Worm (Caenorhabditis elegans) whole organism, late embryonic: ENCODE measurements around the gene M03E7.3.

Experiments
- C08G9.2 ChIP-seq: sonication (generic microtip); optimal IDR thresholded peaks from 2 replicates; lab custom pipeline; 2016; ENCODE audit warnings: mild to moderate bottlenecking, missing genetic modification characterization, moderate library complexity, missing compliant biosample characterization
- C38D4.7 ChIP-seq: fragments of 200-800 bp; sonication (Bioruptor generic); optimal IDR thresholded peaks from 2 replicates; lab custom pipeline; 2018; ENCODE audit warnings: mild to moderate bottlenecking, missing genetic modification characterization, moderate library complexity, missing compliant biosample characterization
- F13H6.1 ChIP-seq: sonication (generic microtip); optimal IDR thresholded peaks from 2 replicates; lab custom pipeline; 2016; ENCODE audit warnings: missing genetic modification characterization, missing compliant biosample characterization
- K02D7.2 ChIP-seq: sonication (generic microtip); optimal IDR thresholded peaks from 2 replicates; lab custom pipeline; 2017; ENCODE audit warnings: mild to moderate bottlenecking, missing genetic modification characterization, missing compliant biosample characterization
- T23F11.4 ChIP-seq: fragments of 200-800 bp; sonication (Bioruptor generic); optimal IDR thresholded peaks from 2 replicates; lab custom pipeline; 2018; ENCODE audit warnings: mild to moderate bottlenecking, missing genetic modification characterization, missing compliant biosample characterization
- ama-1 ChIP-seq: fragments of 150-350 bp; optimal IDR thresholded peaks from 2 replicates; lab custom pipeline; 2014
- ceh-18 ChIP-seq: sonication (generic microtip); optimal IDR thresholded peaks from 2 replicates; lab custom pipeline; 2016; ENCODE audit warnings: missing genetic modification characterization, missing compliant biosample characterization
- ceh-2 ChIP-seq: sonication (generic microtip); optimal IDR thresholded peaks from 2 replicates; lab custom pipeline; 2016; ENCODE audit warnings: missing genotype, missing genetic modification characterization, missing compliant biosample characterization
- ceh-30 ChIP-seq: fragments of 150-350 bp; optimal IDR thresholded peaks from 2 replicates; lab custom pipeline; 2014; ENCODE audit warnings: missing biosample characterization, missing genetic modification characterization
- ceh-31 ChIP-seq: sonication (generic microtip); optimal IDR thresholded peaks from 2 replicates; lab custom pipeline; 2016; ENCODE audit warnings: missing genetic modification characterization, missing compliant biosample characterization
- ceh-34 ChIP-seq: sonication (generic microtip); optimal IDR thresholded peaks from 2 replicates; lab custom pipeline; 2016; ENCODE audit warnings: mild to moderate bottlenecking, missing genetic modification characterization, missing compliant biosample characterization
- ceh-6 ChIP-seq: fragments of 200-800 bp; sonication (Bioruptor generic); optimal IDR thresholded peaks from 2 replicates; lab custom pipeline; 2018; ENCODE audit warnings: mild to moderate bottlenecking, missing genetic modification characterization, missing compliant biosample characterization
- ceh-9 ChIP-seq: sonication (generic microtip); optimal IDR thresholded peaks from 2 replicates; lab custom pipeline; 2016; ENCODE audit warnings: mild to moderate bottlenecking, missing genetic modification characterization, inconsistent platforms, missing compliant biosample characterization
- che-1 ChIP-seq: sonication (generic microtip); optimal IDR thresholded peaks from 2 replicates; lab custom pipeline; 2016; ENCODE audit warnings: mild to moderate bottlenecking, missing genetic modification characterization, missing compliant biosample characterization
- dve-1 ChIP-seq: sonication (generic microtip); optimal IDR thresholded peaks from 2 replicates; lab custom pipeline; 2017; ENCODE audit warnings: antibody characterized with exemption, mild to moderate bottlenecking, missing genetic modification characterization, missing compliant biosample characterization
- elt-2 ChIP-seq: sonication (generic microtip); optimal IDR thresholded peaks from 2 replicates; lab custom pipeline; 2016; ENCODE audit warnings: missing genetic modification reagents, missing genetic modification characterization, missing compliant biosample characterization
- ets-4 ChIP-seq: sonication (generic microtip); optimal IDR thresholded peaks from 2 replicates; lab custom pipeline; 2016; ENCODE audit warnings: missing genetic modification characterization, missing compliant biosample characterization
- eyg-1 ChIP-seq: sonication (generic microtip); optimal IDR thresholded peaks from 2 replicates; lab custom pipeline; 2016; ENCODE audit warnings: missing genotype, missing genetic modification characterization, missing compliant biosample characterization
- fkh-10 ChIP-seq: fragments of 150-350 bp; optimal IDR thresholded peaks from 2 replicates; lab custom pipeline; 2014; ENCODE audit warnings: missing biosample characterization, missing genetic modification reagents, missing genetic modification characterization
- fkh-6 ChIP-seq: sonication (generic microtip); optimal IDR thresholded peaks from 2 replicates; lab custom pipeline; 2016; ENCODE audit warnings: missing genetic modification characterization, missing compliant biosample characterization
- gmeb-2 ChIP-seq: sonication (generic microtip); optimal IDR thresholded peaks from 2 replicates; lab custom pipeline; 2016; ENCODE audit warnings: missing genetic modification characterization, inconsistent platforms, missing compliant biosample characterization
- hlh-13 ChIP-seq: fragments of 200-800 bp; sonication (Bioruptor generic); optimal IDR thresholded peaks from 2 replicates; lab custom pipeline; 2018; ENCODE audit warnings: mild to moderate bottlenecking, missing genetic modification characterization, missing compliant biosample characterization
- hlh-15 ChIP-seq: sonication (generic microtip); optimal IDR thresholded peaks from 2 replicates; lab custom pipeline; 2016; ENCODE audit warnings: missing genetic modification characterization, missing compliant biosample characterization
- hlh-8 ChIP-seq: sonication (generic microtip); optimal IDR thresholded peaks from 2 replicates; lab custom pipeline; 2016; ENCODE audit warnings: missing genotype, missing genetic modification characterization, missing compliant biosample characterization
- lin-11 ChIP-seq: fragments of 200-800 bp; sonication (Bioruptor generic); optimal IDR thresholded peaks from 2 replicates; lab custom pipeline; 2018; ENCODE audit warnings: mild to moderate bottlenecking, missing genetic modification characterization, missing compliant biosample characterization
- madf-2 ChIP-seq: sonication (generic microtip); optimal IDR thresholded peaks from 2 replicates; lab custom pipeline; 2017; ENCODE audit warnings: missing genetic modification characterization, missing compliant biosample characterization
- odd-2 ChIP-seq: sonication (generic microtip); optimal IDR thresholded peaks from 2 replicates; lab custom pipeline; 2017; ENCODE audit warnings: antibody characterized with exemption, mild to moderate bottlenecking, missing genetic modification characterization, missing compliant biosample characterization
- pag-3 ChIP-seq: sonication (generic microtip); optimal IDR thresholded peaks from 2 replicates; lab custom pipeline; 2016; ENCODE audit warnings: missing compliant biosample characterization, missing genetic modification characterization, borderline replicate concordance
- ref-2 ChIP-seq: sonication (generic microtip); optimal IDR thresholded peaks from 2 replicates; lab custom pipeline; 2016; ENCODE audit warnings: missing genetic modification characterization, missing compliant biosample characterization
- syd-9 ChIP-seq: sonication (generic microtip); optimal IDR thresholded peaks from 2 replicates; lab custom pipeline; 2016; ENCODE audit warnings: mild to moderate bottlenecking, missing genetic modification characterization, moderate library complexity, missing compliant biosample characterization
- tbx-7 ChIP-seq: sonication (generic microtip); optimal IDR thresholded peaks from 2 replicates; lab custom pipeline; 2016; ENCODE audit warnings: missing genotype, missing genetic modification characterization, missing compliant biosample characterization
- unc-3 ChIP-seq, 2 experiments: fragments of 200-800 bp in 1 of 2; sonication (Bioruptor generic) in 1 of 2; sonication (generic microtip) in 1 of 2; conservative IDR thresholded peaks in 1 of 2; optimal IDR thresholded peaks in 1 of 2; 2 replicates each; pipeline versions ENCODE4 v1.3.6 to Lab custom; 2016 to 2022; ENCODE audit warnings: missing compliant biosample characterization in 2 of 2, missing genetic modification characterization in 2 of 2, missing genetic modification reagents in 1 of 2
- unc-55 ChIP-seq: sonication (generic microtip); optimal IDR thresholded peaks from 2 replicates; lab custom pipeline; 2017; ENCODE audit warnings: missing biosample characterization, missing genetic modification reagents, missing genetic modification characterization
- unc-86 ChIP-seq: sonication (generic microtip); optimal IDR thresholded peaks from 2 replicates; lab custom pipeline; 2016; ENCODE audit warnings: missing genetic modification characterization, missing compliant biosample characterization
- ztf-16 ChIP-seq: sonication (generic microtip); optimal IDR thresholded peaks from 2 replicates; lab custom pipeline; 2017; ENCODE audit warnings: missing genetic modification characterization, missing compliant biosample characterization

M03E7.3 gene

DNA sequence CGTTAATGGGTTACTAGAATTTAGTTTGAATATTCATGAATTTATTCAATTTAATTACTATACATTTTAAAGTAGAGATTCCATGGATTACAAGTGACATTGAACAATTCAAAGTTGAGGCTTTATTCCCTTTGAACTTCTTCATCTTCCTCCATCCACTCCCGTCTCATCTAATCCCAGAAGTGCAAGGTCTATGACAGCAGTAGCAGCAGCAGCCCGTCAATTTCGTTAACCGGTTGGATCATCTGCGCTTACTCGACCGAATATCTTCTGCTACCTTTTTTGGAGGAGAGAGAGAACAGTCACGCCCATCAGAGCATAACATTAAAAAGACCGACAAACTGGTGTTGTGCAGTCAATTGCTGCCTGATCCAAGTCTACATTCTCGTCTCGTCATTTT, 2.5 kb downstream of the M03E7.3 start, which contains the start of gene M03E7.2:
Gene M03E7.2, plus strand, starts transcription at position 301 of the 400 bp plus-strand sequence.
- TF ChIP-seq ceh-2 (tag; lab: Kevin White, UChicago) (no peak), dve-1 (tag; lab: Kevin White, UChicago) (no peak), ceh-18 (tag; lab: Kevin White, UChicago) (no peak), hlh-13 (GFP tag; lab: Kevin White, UChicago) (no peak), ceh-9 (no peak)

DNA sequence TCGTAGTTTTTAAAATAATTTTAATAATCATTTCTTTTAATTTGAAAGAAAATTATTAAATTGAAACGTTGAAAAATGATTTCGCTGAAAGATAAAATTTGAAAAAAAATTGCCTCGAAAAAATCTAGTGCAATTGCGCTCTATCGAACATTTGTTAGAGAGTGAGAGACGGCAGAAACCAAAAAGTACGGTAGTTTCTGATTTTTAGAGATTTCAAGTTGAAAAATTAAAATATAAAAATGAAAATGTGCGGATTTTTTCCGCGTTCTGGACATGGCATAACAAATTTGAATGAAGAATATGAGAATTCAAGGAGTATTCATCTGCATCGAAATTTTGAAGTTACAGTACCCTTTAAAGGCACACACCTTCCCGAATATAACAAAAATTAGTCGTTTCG, 4.5 kb downstream of the M03E7.3 start:
- no peak for TF ChIP-seq ceh-6 (GFP tag; lab: Kevin White, UChicago)
- no peak for TF ChIP-seq syd-9
- no peak for TF ChIP-seq ceh-34
- no peak for TF ChIP-seq ref-2 (tag; lab: Kevin White, UChicago)
- TF ChIP-seq unc-55 (GFP tag; lab: Kevin White, UChicago), result no peak
- no peak for TF ChIP-seq unc-86 (tag; lab: Kevin White, UChicago)
- no peak for TF ChIP-seq ztf-16 (tag; lab: Kevin White, UChicago)
- no peak for TF ChIP-seq ama-1
- TF ChIP-seq elt-2 (tag; lab: Kevin White, UChicago), result no peak
- no peak for TF ChIP-seq C38D4.7 (GFP tag; lab: Kevin White, UChicago)
- TF ChIP-seq hlh-15 (tag; lab: Kevin White, UChicago), result no peak
- no peak for TF ChIP-seq F13H6.1 (tag; lab: Kevin White, UChicago)
- no peak for TF ChIP-seq K02D7.2 (tag; lab: Kevin White, UChicago)
- TF ChIP-seq, all 69 proteins: peak for 0

DNA sequence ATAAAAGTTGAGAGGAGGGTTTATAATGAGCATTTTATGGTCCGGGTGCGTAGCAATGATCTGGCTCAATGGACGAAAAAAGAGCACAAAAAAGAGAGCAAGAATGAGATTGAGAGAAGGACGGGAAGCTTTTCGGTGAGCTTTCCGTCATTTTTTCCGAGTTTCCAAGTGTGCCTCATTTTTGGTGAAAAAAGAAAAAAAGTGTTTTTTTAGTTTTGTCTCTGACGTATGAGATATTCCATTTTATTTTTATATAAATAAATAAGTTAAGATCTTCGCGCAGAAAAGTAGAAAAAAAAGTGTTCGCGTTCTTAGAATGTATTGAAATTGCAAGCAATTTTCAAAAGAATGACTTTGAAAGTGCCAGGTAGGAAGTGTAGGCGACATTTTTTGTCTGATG, 5.2 kb downstream of the M03E7.3 start, which contains the start of gene memb-2:
Gene memb-2, minus strand, starts transcription at position 101 of the 400 bp plus-strand sequence.
- no peak for TF ChIP-seq C08G9.2 (tag; lab: Kevin White, UChicago)
- TF ChIP-seq ets-4, result no peak
- no peak for TF ChIP-seq syd-9
- no peak for TF ChIP-seq ceh-31 (tag; lab: Kevin White, UChicago)
- TF ChIP-seq tbx-7 (tag; lab: Kevin White, UChicago), result no peak
- no peak for TF ChIP-seq lin-11 (tag; lab: Kevin White, UChicago)
- no peak for TF ChIP-seq ceh-30 (tag; lab: Kevin White, UChicago)
- no peak for TF ChIP-seq ama-1
- TF ChIP-seq odd-2 (tag; lab: Kevin White, UChicago), result no peak
- TF ChIP-seq unc-86 (tag; lab: Kevin White, UChicago), result no peak
- no peak for TF ChIP-seq elt-2 (tag; lab: Kevin White, UChicago)
- TF ChIP-seq unc-3 (GFP tag; conservative IDR thresholded peaks at IDR 0.05; lab: Robert Waterston, UW), result no peak
- no peak for TF ChIP-seq unc-3 (tag; optimal IDR thresholded peaks at IDR 0.05; lab: Kevin White, UChicago)

DNA sequence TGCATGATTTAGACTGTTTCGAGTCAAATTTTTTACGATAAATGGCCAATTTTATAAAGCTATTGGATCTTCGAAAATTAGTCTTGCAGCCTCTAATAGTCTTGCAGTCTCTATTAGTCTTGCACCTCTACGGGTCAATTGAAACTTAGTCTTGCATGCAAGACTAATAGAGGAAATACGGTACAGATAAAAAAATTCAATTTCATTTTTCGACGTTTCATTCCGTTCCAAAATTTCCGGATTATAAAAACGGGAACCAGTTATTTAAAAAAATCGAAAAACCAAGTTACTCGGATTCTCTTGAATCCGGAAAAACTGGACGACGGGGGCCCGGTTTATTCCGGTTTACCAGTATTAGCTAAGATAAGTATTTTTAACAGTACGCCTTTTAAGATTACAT, 6.6 kb downstream of the M03E7.3 start, which contains the start of gene M03E7.1:
Gene M03E7.1, plus strand, starts transcription at position 301 of the 400 bp plus-strand sequence.
- no peak for TF ChIP-seq hlh-8 (tag; lab: Kevin White, UChicago)
- no peak for TF ChIP-seq dve-1 (tag; lab: Kevin White, UChicago)
- no peak for TF ChIP-seq ceh-6 (GFP tag; lab: Kevin White, UChicago)
- no peak for TF ChIP-seq fkh-10 (GFP tag; lab: Kevin White, UChicago)
- TF ChIP-seq unc-86 (tag; lab: Kevin White, UChicago), result no peak
- TF ChIP-seq T23F11.4 (GFP tag; lab: Kevin White, UChicago), result no peak
- no peak for TF ChIP-seq madf-2 (tag; lab: Kevin White, UChicago)
- TF ChIP-seq eyg-1 (tag; lab: Kevin White, UChicago), result no peak
- no peak for TF ChIP-seq lin-11 (tag; lab: Kevin White, UChicago)
- no peak for TF ChIP-seq ztf-16 (tag; lab: Kevin White, UChicago)
- TF ChIP-seq K02D7.2 (tag; lab: Kevin White, UChicago), result no peak
- TF ChIP-seq gmeb-2 (tag; lab: Kevin White, UChicago), result no peak
- TF ChIP-seq che-1 (tag; lab: Kevin White, UChicago), result no peak
- no peak for TF ChIP-seq F13H6.1 (tag; lab: Kevin White, UChicago)
- TF ChIP-seq pag-3 (tag; lab: Kevin White, UChicago), result no peak
- TF ChIP-seq tbx-7 (tag; lab: Kevin White, UChicago), result no peak
- no peak for TF ChIP-seq fkh-6 (tag; lab: Kevin White, UChicago)
- TF ChIP-seq syd-9, result no peak
